Fruit fly (Drosophila melanogaster) whole organism, pupa: ENCODE data around the gene jvl.

Experiments
- CG14655 ChIP-seq: fragments of 200-800 bp; sonication (Bioruptor generic); optimal IDR thresholded peaks from 3 replicates; lab custom pipeline; 2017; ENCODE audit warnings: mild to moderate bottlenecking, missing biosample characterization, missing genetic modification reagents, missing genetic modification characterization
- CG15710 ChIP-seq: fragments of 200-800 bp; sonication (Bioruptor generic); optimal IDR thresholded peaks from 2 replicates; lab custom pipeline; 2018; ENCODE audit warnings: missing biosample characterization, mild to moderate bottlenecking, missing genetic modification characterization, moderate library complexity
- CG32121 ChIP-seq: fragments of 200-800 bp; sonication (Bioruptor generic); IDR thresholded peaks from 2 replicates; pipeline ENCODE4 v1.3.6; 2022; ENCODE audit warnings: missing biosample characterization, missing genetic modification characterization
- CG34367 ChIP-seq: fragments of 200-800 bp; sonication (Bioruptor generic); optimal IDR thresholded peaks from 2 replicates; lab custom pipeline; 2018; ENCODE audit warnings: missing biosample characterization, mild to moderate bottlenecking, missing genetic modification characterization
- CG4496 ChIP-seq: fragments of 200-800 bp; sonication (Bioruptor generic); IDR thresholded peaks from 3 replicates; pipeline ENCODE4 v1.3.6; 2022; ENCODE audit warnings: missing biosample characterization, missing genetic modification characterization
- CG8159 ChIP-seq: fragments of 200-800 bp; sonication (Bioruptor generic); optimal IDR thresholded peaks from 3 replicates; lab custom pipeline; 2018; ENCODE audit warnings: missing biosample characterization, mild to moderate bottlenecking, missing genetic modification characterization, moderate library complexity
- CG9948 ChIP-seq: fragments of 200-800 bp; sonication (Bioruptor generic); optimal IDR thresholded peaks from 2 replicates; lab custom pipeline; 2018; ENCODE audit warnings: missing biosample characterization, mild to moderate bottlenecking, missing genetic modification characterization, moderate library complexity
- EcR ChIP-seq: fragments of 200-800 bp; sonication (Bioruptor generic); optimal IDR thresholded peaks from 3 replicates; lab custom pipeline; 2019; ENCODE audit warnings: missing biosample characterization, missing genetic modification characterization, mild to moderate bottlenecking, moderate library complexity, missing genetic modification reagents
- Pif1B ChIP-seq: fragments of 200-800 bp; sonication (Bioruptor generic); optimal IDR thresholded peaks from 3 replicates; lab custom pipeline; 2016; ENCODE audit warnings: missing biosample characterization, missing genetic modification characterization
- Snoo ChIP-seq: fragments of 200-800 bp; sonication (Bioruptor generic); optimal IDR thresholded peaks from 3 replicates; lab custom pipeline; 2017; ENCODE audit warnings: missing biosample characterization, mild to moderate bottlenecking, missing genetic modification characterization, inconsistent platforms
- gl ChIP-seq: fragments of 200-800 bp; sonication (Bioruptor generic); optimal IDR thresholded peaks from 2 replicates; lab custom pipeline; 2018; ENCODE audit warnings: missing biosample characterization, mild to moderate bottlenecking, missing genetic modification characterization

DNA sequence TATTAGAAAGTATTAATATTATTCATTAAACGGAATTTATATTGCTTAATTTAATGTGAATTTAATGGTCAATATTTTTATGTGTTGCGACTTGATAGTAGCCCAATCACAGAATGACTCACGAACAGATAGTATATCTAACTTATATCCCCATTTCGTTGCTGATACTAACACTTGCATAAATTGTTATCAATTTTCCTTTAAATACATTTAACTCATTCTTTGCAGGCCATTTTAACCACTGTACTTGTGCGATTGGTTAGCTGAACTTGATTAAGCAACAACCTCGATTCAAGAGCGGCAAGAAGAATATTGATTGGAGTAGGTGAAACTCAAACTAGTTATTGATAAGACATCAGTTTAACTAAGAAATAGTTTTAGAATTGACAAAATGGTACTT lies 45.7 kb upstream of the jvl start:
- no peak for TF ChIP-seq CG34367 (tag; lab: Kevin White, UChicago)
- TF ChIP-seq Snoo = no peak
- no peak for TF ChIP-seq CG8159 (tag; lab: Kevin White, UChicago)
- no peak for TF ChIP-seq CG15710 (tag; lab: Kevin White, UChicago)
- no peak for TF ChIP-seq CG4496 (GFP tag; lab: Robert Waterston, UW)
- peak; percentile 27 for TF ChIP-seq CG14655 (GFP tag; lab: Kevin White, UChicago)
- no peak for TF ChIP-seq EcR
- no peak for TF ChIP-seq CG9948 (tag; lab: Kevin White, UChicago)
- TF ChIP-seq CG32121 = no peak
- no peak for TF ChIP-seq gl (tag; lab: Kevin White, UChicago)
- TF ChIP-seq Pif1B (GFP tag; lab: Kevin White, UChicago) = no peak
